Worm (Caenorhabditis elegans): ENCODE results near the gene mtss-1.
A peak's percentile ranks its signal among the peaks of the same experiment; 100 is the strongest.

Gene mtss-1

ce11 chrIII:8797211-8797733, 29.2 kb downstream of the mtss-1 start (continued):
- TF ChIP-seq ets-4 (GFP tag; optimal IDR thresholded peaks at IDR 0.05) (peak; percentile 80), D2030.7 (GFP tag; IDR thresholded peaks at IDR 0.05) (no peak), hrde-1 (tag; optimal IDR thresholded peaks at IDR 0.05; ENCODE audit: borderline replicate concordance) (no peak), nhr-80 (tag; optimal IDR thresholded peaks at IDR 0.05) (peak; percentile 99), B0336.3 (GFP tag; IDR thresholded peaks at IDR 0.05) (peak; percentile 81), snpc-1.3 (tag; optimal IDR thresholded peaks at IDR 0.05; ENCODE audit: insufficient read depth) (no peak), hlh-12 (tag; optimal IDR thresholded peaks at IDR 0.05) (no peak), mxl-1 (tag; optimal IDR thresholded peaks at IDR 0.05) (no peak), K11D2.4 (GFP tag; IDR thresholded peaks at IDR 0.05) (peak; percentile 74), unc-130 (GFP tag; optimal IDR thresholded peaks at IDR 0.05) (no peak), Y67H2A.10 (GFP tag; conservative IDR thresholded peaks at IDR 0.05) (no peak), Y79H2A.3 (GFP tag; conservative IDR thresholded peaks at IDR 0.05) (no peak), rec-8 (tag; optimal IDR thresholded peaks at IDR 0.05) (no peak), ceh-27 (GFP tag; optimal IDR thresholded peaks at IDR 0.05) (peak; percentile 23), egl-44 (GFP tag; IDR thresholded peaks at IDR 0.05) (peak; percentile 67; the same call in 1 of the 2 replicates), hmg-1.2 (GFP tag; IDR thresholded peaks at IDR 0.05) (peak; percentile 54), ceh-40 (GFP tag; IDR thresholded peaks at IDR 0.05) (no peak), F57C9.4 (tag; optimal IDR thresholded peaks at IDR 0.05) (no peak), madf-10 (tag; optimal IDR thresholded peaks at IDR 0.05) (peak; percentile 82), madf-6 (GFP tag; IDR thresholded peaks at IDR 0.05) (no peak), egl-18 (GFP tag; IDR thresholded peaks at IDR 0.05) (no peak), repo-1 (tag; optimal IDR thresholded peaks at IDR 0.05) (no peak), lin-40 (tag; optimal IDR thresholded peaks at IDR 0.05) (peak; percentile 91), atf-7 (tag; optimal IDR thresholded peaks at IDR 0.05) (peak; percentile 90), F39B2.1 (GFP tag; IDR thresholded peaks at IDR 0.05) (no peak), K12H6.12 (tag; optimal IDR thresholded peaks at IDR 0.05) (peak; percentile 81), aptf-2 (GFP tag; conservative IDR thresholded peaks at IDR 0.05) (no peak), zim-3 (tag; optimal IDR thresholded peaks at IDR 0.05) (no peak), fkh-3 (tag; optimal IDR thresholded peaks at IDR 0.05) (no peak), T07F8.4 (tag; optimal IDR thresholded peaks at IDR 0.05) (no peak), F10E7.11 (tag; optimal IDR thresholded peaks at IDR 0.05) (no peak), F23B12.7 (tag; optimal IDR thresholded peaks at IDR 0.05; ENCODE audit: insufficient read depth) (no peak), dox-1 (GFP tag; IDR thresholded peaks at IDR 0.05) (peak; percentile 87), Y56A3A.18 (GFP tag; IDR thresholded peaks at IDR 0.05) (no peak), hmg-20 (GFP tag; IDR thresholded peaks at IDR 0.05) (0 out of 2 replicates have a peak, but pooled peaks have one; percentile 8), lir-1 (GFP tag; conservative IDR thresholded peaks at IDR 0.05) (no peak), B0261.1 (tag; optimal IDR thresholded peaks at IDR 0.05) (no peak), let-526 (GFP tag; IDR thresholded peaks at IDR 0.05) (no peak), madf-3 (GFP tag; IDR thresholded peaks at IDR 0.05) (no peak), Y53G8AR.9 (GFP tag; conservative IDR thresholded peaks at IDR 0.05) (no peak), tbx-9 (tag; optimal IDR thresholded peaks at IDR 0.05; ENCODE audit: borderline replicate concordance) (no peak), pbrm-1 (GFP tag; IDR thresholded peaks at IDR 0.05) (0 out of 2 replicates have a peak, but pooled peaks have one; percentile 17), F22D6.2 (tag; optimal IDR thresholded peaks at IDR 0.05) (peak; percentile 29), mes-4 (tag; optimal IDR thresholded peaks at IDR 0.05) (no peak), cebp-2 (GFP tag; IDR thresholded peaks at IDR 0.05) (no peak), sdz-38 (tag; optimal IDR thresholded peaks at IDR 0.05) (no peak), him-1 (tag; optimal IDR thresholded peaks at IDR 0.05) (no peak), snpc-3.4 (tag; optimal IDR thresholded peaks at IDR 0.05) (no peak), lin-26 (GFP tag; IDR thresholded peaks at IDR 0.05) (peak; percentile 69; the same call in 1 of the 2 replicates)
